Fruit fly (Drosophila melanogaster) whole organism, embryonic: ENCODE results near the gene in.

Experiments
- CG16779 ChIP-seq: fragments of 200-800 bp; sonication (Bioruptor generic); IDR thresholded peaks from 2 replicates; pipeline ENCODE4 v1.3.6; 2022; ENCODE audit warnings: missing biosample characterization, missing genetic modification characterization
- CG16815 ChIP-seq: fragments of 200-800 bp; sonication (Bioruptor generic); optimal IDR thresholded peaks from 3 replicates; lab custom pipeline; 2017; ENCODE audit warnings: missing biosample characterization, mild to moderate bottlenecking, missing genetic modification characterization
- CG17568 ChIP-seq: fragments of 200-800 bp; sonication (Bioruptor generic); optimal IDR thresholded peaks from 2 replicates; lab custom pipeline; 2018; ENCODE audit warnings: missing biosample characterization, mild to moderate bottlenecking, missing genetic modification characterization, moderate library complexity
- CG17612 ChIP-seq: fragments of 200-800 bp; sonication (Bioruptor generic); IDR thresholded peaks from 2 replicates; pipeline ENCODE4 v1.3.6; 2022; ENCODE audit warnings: missing biosample characterization, missing genetic modification characterization
- CG1832 ChIP-seq: fragments of 200-800 bp; sonication (Bioruptor generic); optimal IDR thresholded peaks from 2 replicates; lab custom pipeline; 2017; ENCODE audit warnings: missing biosample characterization, mild to moderate bottlenecking, missing genetic modification characterization, inconsistent platforms
- CG31365 ChIP-seq: fragments of 200-800 bp; sonication (Bioruptor generic); optimal IDR thresholded peaks from 2 replicates; lab custom pipeline; 2018; ENCODE audit warnings: missing biosample characterization, mild to moderate bottlenecking, missing genetic modification characterization
- CG3407 ChIP-seq: fragments of 200-800 bp; sonication (Bioruptor generic); optimal IDR thresholded peaks from 2 replicates; lab custom pipeline; 2018; ENCODE audit warnings: missing biosample characterization, mild to moderate bottlenecking, missing genetic modification characterization
- CG34224 ChIP-seq: fragments of 200-800 bp; sonication (Bioruptor generic); IDR thresholded peaks from 3 replicates; pipeline ENCODE4 v1.3.6; 2022; ENCODE audit warnings: missing biosample characterization, missing genetic modification characterization; ENCODE audit not compliant: partially characterized antibody
- CG34422 ChIP-seq: fragments of 200-800 bp; sonication (Bioruptor generic); IDR thresholded peaks from 3 replicates; pipeline ENCODE4 v1.3.6; 2022; ENCODE audit warnings: missing biosample characterization, missing genetic modification characterization
- CG6175 ChIP-seq: fragments of 200-800 bp; sonication (Bioruptor generic); IDR thresholded peaks from 3 replicates; pipeline ENCODE4 v1.3.6; 2022; ENCODE audit warnings: missing biosample characterization, missing genetic modification characterization
- CG6813 ChIP-seq: fragments of 200-800 bp; sonication (Bioruptor generic); optimal IDR thresholded peaks from 2 replicates; lab custom pipeline; 2017; ENCODE audit warnings: missing biosample characterization, missing genetic modification characterization, mild to moderate bottlenecking, moderate library complexity, missing genetic modification reagents
- CG9437 ChIP-seq: fragments of 200-800 bp; sonication (Bioruptor generic); optimal IDR thresholded peaks from 2 replicates; lab custom pipeline; 2018; ENCODE audit warnings: missing biosample characterization, mild to moderate bottlenecking, missing genetic modification characterization
- D19A ChIP-seq: fragments of 200-800 bp; optimal IDR thresholded peaks from 3 replicates; lab custom pipeline; 2019; ENCODE audit warnings: missing biosample characterization, mild to moderate bottlenecking, missing genetic modification characterization, moderate library complexity
- E2f1 ChIP-seq: fragments of 200-800 bp; sonication (Bioruptor generic); IDR thresholded peaks from 2 replicates; pipeline ENCODE4 v1.3.6; 2022; ENCODE audit warnings: missing biosample characterization, missing genetic modification characterization
- HLH3B ChIP-seq: fragments of 200-800 bp; sonication (Bioruptor generic); IDR thresholded peaks from 2 replicates; pipeline ENCODE4 v1.3.6; 2022; ENCODE audit warnings: missing biosample characterization, missing genetic modification characterization
- Hmx ChIP-seq: fragments of 200-800 bp; sonication (Bioruptor generic); optimal IDR thresholded peaks from 2 replicates; lab custom pipeline; 2016; ENCODE audit warnings: missing biosample characterization, missing genetic modification characterization
- Med ChIP-seq: fragments of 200-800 bp; sonication (Bioruptor generic); peaks from one replicate; lab custom pipeline; 2016; ENCODE audit warnings: missing biosample characterization, missing genetic modification characterization, mild to moderate bottlenecking, inconsistent platforms, moderate library complexity
- Nf-YA ChIP-seq: fragments of 200-800 bp; sonication (Bioruptor generic); IDR thresholded peaks from 2 replicates; pipeline ENCODE4 v1.3.6; 2022; ENCODE audit warnings: missing biosample characterization, missing genetic modification characterization
- Opbp ChIP-seq: fragments of 200-800 bp; sonication (Bioruptor generic); IDR thresholded peaks from 3 replicates; pipeline ENCODE4 v1.3.6; 2022; ENCODE audit warnings: missing biosample characterization, missing genetic modification characterization; ENCODE audit not compliant: partially characterized antibody
- Pdp1 ChIP-seq, 2 experiments: fragments of 200-800 bp; sonication (Bioruptor generic); optimal IDR thresholded peaks; 3 replicates each; lab custom pipeline; 2016; ENCODE audit warnings: missing biosample characterization in 2 of 2, missing genetic modification characterization in 2 of 2, mild to moderate bottlenecking in 1 of 2, moderate library complexity in 1 of 2
- Sox100B ChIP-seq: fragments of 200-800 bp; sonication (Bioruptor generic); optimal IDR thresholded peaks from 3 replicates; lab custom pipeline; 2018; ENCODE audit warnings: missing biosample characterization, mild to moderate bottlenecking, missing genetic modification characterization
- Trl ChIP-seq, 3 experiments: fragments of >200 bp in 2 of 3; fragments of 200-800 bp in 1 of 3; sonication (Bioruptor generic) in 1 of 3; optimal IDR thresholded peaks; 2 replicates in 1 of 3; 3 replicates in 2 of 3; lab custom pipeline; 2016 to 2017; ENCODE audit warnings: missing biosample characterization in 1 of 3, missing genetic modification characterization in 1 of 3
- ase ChIP-seq: fragments of 200-800 bp; sonication (Bioruptor generic); IDR thresholded peaks from 3 replicates; pipeline ENCODE4 v1.3.6; 2022; ENCODE audit warnings: missing biosample characterization, missing genetic modification characterization
- cg ChIP-seq: fragments of 200-800 bp; sonication (Bioruptor generic); optimal IDR thresholded peaks from 3 replicates; lab custom pipeline; 2019; ENCODE audit warnings: missing biosample characterization, mild to moderate bottlenecking, missing genetic modification characterization, moderate library complexity
- chinmo ChIP-seq: fragments of 200-800 bp; sonication (Bioruptor generic); IDR thresholded peaks from 4 replicates; pipeline ENCODE4 v1.3.6; 2022; ENCODE audit warnings: missing biosample characterization, missing genetic modification characterization; ENCODE audit not compliant: partially characterized antibody
- chm ChIP-seq: fragments of 200-800 bp; sonication (Bioruptor generic); IDR thresholded peaks from 2 replicates; pipeline ENCODE4 v1.3.6; 2022; ENCODE audit warnings: missing biosample characterization, missing genetic modification characterization
- da ChIP-seq: fragments of 200-800 bp; sonication (Bioruptor generic); optimal IDR thresholded peaks from 2 replicates; lab custom pipeline; 2016; ENCODE audit warnings: missing biosample characterization, missing genetic modification characterization
- ems ChIP-seq: fragments of 200-800 bp; sonication (Bioruptor generic); optimal IDR thresholded peaks from 3 replicates; lab custom pipeline; 2016; ENCODE audit warnings: missing biosample characterization, missing genetic modification characterization
- eve ChIP-seq, 2 experiments: fragments of >200 bp; optimal IDR thresholded peaks; 2 replicates each; lab custom pipeline; 2017; ENCODE audit warnings: missing biosample characterization in 2 of 2, missing genetic modification characterization in 2 of 2
- fd96Cb ChIP-seq: fragments of 200-800 bp; sonication (Bioruptor generic); optimal IDR thresholded peaks from 2 replicates; lab custom pipeline; 2018; ENCODE audit warnings: missing biosample characterization, mild to moderate bottlenecking, missing genetic modification characterization, moderate library complexity
- hbn ChIP-seq: fragments of 200-800 bp; sonication (Bioruptor generic); IDR thresholded peaks from 2 replicates; pipeline ENCODE4 v1.3.6; 2022; ENCODE audit warnings: missing biosample characterization, missing genetic modification characterization; ENCODE audit not compliant: partially characterized antibody
- hkb ChIP-seq, 2 experiments: fragments of 200-800 bp in 1 of 2; fragments of >200 bp in 1 of 2; sonication (Bioruptor generic) in 1 of 2; IDR thresholded peaks in 1 of 2; optimal IDR thresholded peaks in 1 of 2; 2 replicates each; pipeline versions ENCODE4 v1.3.6 to Lab custom; 2017 to 2022; ENCODE audit warnings: missing biosample characterization in 1 of 2, missing genetic modification characterization in 1 of 2
- lilli ChIP-seq: fragments of 200-800 bp; sonication (Bioruptor generic); optimal IDR thresholded peaks from 3 replicates; lab custom pipeline; 2016; ENCODE audit warnings: missing biosample characterization, missing genetic modification characterization
- onecut ChIP-seq: fragments of 200-800 bp; sonication (Bioruptor generic); IDR thresholded peaks from 2 replicates; pipeline ENCODE4 v1.3.6; 2022; ENCODE audit warnings: missing biosample characterization, missing genetic modification characterization
- pros ChIP-seq: fragments of 200-800 bp; sonication (Bioruptor generic); optimal IDR thresholded peaks from 3 replicates; lab custom pipeline; 2019; ENCODE audit warnings: missing biosample characterization, mild to moderate bottlenecking, missing genetic modification characterization, moderate library complexity
- rib ChIP-seq: fragments of 200-800 bp; sonication (Bioruptor generic); IDR thresholded peaks from 2 replicates; pipeline ENCODE4 v1.3.6; 2022; ENCODE audit warnings: missing biosample characterization, missing genetic modification characterization
- sima ChIP-seq: fragments of 200-800 bp; sonication (Bioruptor generic); optimal IDR thresholded peaks from 2 replicates; lab custom pipeline; 2016; ENCODE audit warnings: missing biosample characterization, missing genetic modification characterization
- sna ChIP-seq: fragments of 200-800 bp; sonication (Bioruptor generic); IDR thresholded peaks from 2 replicates; pipeline ENCODE4 v1.3.6; 2022; ENCODE audit warnings: missing biosample characterization, missing genetic modification characterization; ENCODE audit not compliant: partially characterized antibody
- sr ChIP-seq: fragments of 200-800 bp; sonication (Bioruptor generic); IDR thresholded peaks from 3 replicates; pipeline ENCODE4 v1.3.6; 2022; ENCODE audit warnings: missing biosample characterization, missing genetic modification characterization
- stc ChIP-seq: fragments of 200-800 bp; sonication (Bioruptor generic); IDR thresholded peaks from 2 replicates; pipeline ENCODE4 v1.3.6; 2022; ENCODE audit warnings: missing biosample characterization, missing genetic modification characterization
- tio ChIP-seq: fragments of 200-800 bp; sonication (Bioruptor generic); optimal IDR thresholded peaks from 2 replicates; lab custom pipeline; 2017; ENCODE audit warnings: missing biosample characterization, missing genetic modification characterization, inconsistent platforms
- tna ChIP-seq: fragments of 200-800 bp; sonication (Bioruptor generic); IDR thresholded peaks from 2 replicates; pipeline ENCODE4 v1.3.6; 2022; ENCODE audit warnings: missing biosample characterization, missing genetic modification characterization; ENCODE audit not compliant: partially characterized antibody
- vnd ChIP-seq: fragments of 200-800 bp; sonication (Bioruptor generic); IDR thresholded peaks from 3 replicates; pipeline ENCODE4 v1.3.6; 2022; ENCODE audit warnings: missing biosample characterization, missing genetic modification characterization; ENCODE audit not compliant: partially characterized antibody
- z ChIP-seq: fragments of 200-800 bp; sonication (Bioruptor generic); IDR thresholded peaks from 3 replicates; pipeline ENCODE4 v1.3.6; 2022; ENCODE audit warnings: missing biosample characterization, missing genetic modification characterization

The in gene

DNA sequence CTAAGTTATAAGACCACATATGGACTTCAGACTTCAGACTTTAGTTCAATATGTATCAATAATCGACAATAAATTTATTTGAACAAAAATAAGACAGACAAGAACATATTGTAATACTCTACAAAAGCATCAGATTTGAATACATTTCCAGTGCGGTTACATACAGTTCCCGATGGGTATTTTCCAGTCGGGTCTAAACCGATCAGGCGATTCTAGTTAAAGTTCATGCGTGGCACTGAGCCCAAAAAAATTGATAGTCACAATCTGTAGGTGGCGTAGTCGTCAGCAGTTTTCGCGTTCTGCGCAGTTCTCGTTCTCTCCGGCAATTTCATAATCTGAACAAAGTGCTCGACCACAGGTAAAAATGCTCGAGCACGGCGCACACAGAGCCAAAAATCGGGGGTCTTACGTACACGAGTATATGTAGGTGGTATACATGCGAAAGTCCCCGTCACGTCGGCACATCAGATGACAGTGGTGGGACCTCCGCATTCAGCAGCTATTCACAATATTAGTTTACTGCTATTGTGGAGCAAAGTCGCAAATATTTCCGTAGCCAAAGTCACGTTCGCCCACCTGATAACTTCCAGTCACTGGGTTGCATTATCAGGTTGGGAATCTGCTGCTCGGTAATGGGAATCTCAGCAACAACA, 28.4 kb downstream of the in start (continued):
- TF ChIP-seq vnd (GFP tag; lab: Robert Waterston, UW) (peak; percentile 28; the same call in 1 of the 3 replicates), CG1832 (GFP tag; lab: Kevin White, UChicago) (no peak), CG16815 (peak; percentile 49), D19A (tag; lab: Kevin White, UChicago) (peak; percentile 63), ems (GFP tag; lab: Kevin White, UChicago) (peak; percentile 12), Pdp1 (GFP tag; optimal IDR thresholded peaks at IDR 0.05; lab: Kevin White, UChicago) (peak; percentile 51 to 75), sima (GFP tag; lab: Kevin White, UChicago) (no peak), tio (peak; percentile 24)

DNA sequence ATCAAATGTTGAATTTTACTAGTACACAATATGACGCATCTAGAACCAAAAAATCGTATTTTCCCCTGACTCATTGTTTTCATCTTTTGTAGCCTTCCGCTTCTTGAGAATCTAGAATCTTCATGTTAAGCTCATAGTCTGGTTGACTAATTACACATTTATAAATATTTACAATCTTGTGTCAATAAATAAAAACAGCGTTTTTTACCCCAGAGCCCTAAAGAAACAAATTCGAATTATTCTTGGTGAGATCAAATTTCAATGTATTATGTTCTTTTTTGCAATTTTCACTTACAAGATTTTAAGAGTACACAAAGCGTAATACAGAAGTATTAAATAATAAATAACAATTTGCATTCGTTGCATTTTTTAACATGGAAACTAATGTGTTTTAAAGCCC, 29.0 kb downstream of the in start:
- TF ChIP-seq CG16779 (GFP tag; lab: Robert Waterston, UW) (no peak), CG31365 (tag; lab: Kevin White, UChicago) (no peak), CG6813 (GFP tag; lab: Kevin White, UChicago) (peak; percentile 31), Sox100B (GFP tag; lab: Kevin White, UChicago) (no peak), da (GFP tag; lab: Kevin White, UChicago) (no peak), eve (GFP tag; optimal IDR thresholded peaks at IDR 0.05; lab: Kevin White, UChicago) (peak in 1 of 2 experiments; percentile 58), CG17568 (GFP tag; lab: Kevin White, UChicago) (peak; percentile 19), Hmx (GFP tag; lab: Kevin White, UChicago) (peak; percentile 44)

DNA sequence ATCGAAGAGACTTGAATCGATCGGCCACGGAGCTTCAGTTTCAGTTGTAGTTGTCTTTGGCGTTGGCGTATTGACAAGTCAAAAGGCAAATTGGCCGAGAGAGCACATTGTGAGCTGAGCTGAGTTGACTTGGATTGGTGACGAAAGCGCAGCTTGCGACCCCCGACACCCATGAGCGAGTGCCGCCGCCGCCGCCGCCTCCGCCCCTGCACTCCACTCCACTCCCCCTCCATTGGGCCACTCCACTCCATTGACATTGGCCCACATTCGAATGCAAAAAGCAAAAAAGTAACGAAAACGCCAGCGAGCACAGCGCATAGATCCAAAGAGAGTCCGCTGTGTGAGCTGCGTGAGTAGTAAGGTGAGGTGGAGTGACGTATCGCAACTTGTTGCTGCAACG, 30.8 kb downstream of the in start:
- TF ChIP-seq hkb (optimal IDR thresholded peaks at IDR 0.05; lab: Kevin White, UChicago), result no peak
- 0 out of 2 replicates have a peak, but pooled peaks have one; percentile 18 for TF ChIP-seq hkb (GFP tag; IDR thresholded peaks at IDR 0.05; lab: Robert Waterston, UW)
- TF ChIP-seq Opbp (GFP tag; lab: Robert Waterston, UW), result 0 out of 3 replicates have a peak, but pooled peaks have one; percentile 22
- TF ChIP-seq chm, result peak; percentile 31; the same call in 1 of the 2 replicates
- TF ChIP-seq chinmo (GFP tag; lab: Robert Waterston, UW), result peak; percentile 94; the same call in 2 of the 4 replicates
- TF ChIP-seq tna (GFP tag; lab: Robert Waterston, UW), result 0 out of 2 replicates have a peak, but pooled peaks have one; percentile 30
- peak; percentile 2 for TF ChIP-seq cg (GFP tag; lab: Kevin White, UChicago)
- peak; percentile 80 for TF ChIP-seq sr (GFP tag; lab: Robert Waterston, UW)
- TF ChIP-seq stc, result peak; percentile 15; the same call in 1 of the 2 replicates
- TF ChIP-seq Med (GFP tag; lab: Kevin White, UChicago), result peak; percentile 48
- peak; percentile 24 for TF ChIP-seq onecut (GFP tag; lab: Robert Waterston, UW)
- peak in 1 of 2 experiments; percentile 18 for TF ChIP-seq Trl (optimal IDR thresholded peaks at IDR 0.05; lab: Kevin White, UChicago)
- TF ChIP-seq Trl (GFP tag; optimal IDR thresholded peaks at IDR 0.05; lab: Kevin White, UChicago), result no peak
- TF ChIP-seq CG17612, result no peak
- TF ChIP-seq z (GFP tag; lab: Robert Waterston, UW), result peak; percentile 54; the same call in 1 of the 3 replicates
- 0 out of 2 replicates have a peak, but pooled peaks have one; percentile 6 for TF ChIP-seq HLH3B (GFP tag; lab: Robert Waterston, UW)
- TF ChIP-seq pros, result peak; percentile 17
- TF ChIP-seq ase (GFP tag; lab: Robert Waterston, UW), result 0 out of 3 replicates have a peak, but pooled peaks have one; percentile 4
- TF ChIP-seq hbn (GFP tag; lab: Robert Waterston, UW), result 0 out of 2 replicates have a peak, but pooled peaks have one; percentile 29
- no peak for TF ChIP-seq CG3407
- no peak for TF ChIP-seq CG9437 (GFP tag; lab: Kevin White, UChicago)
- TF ChIP-seq CG34422, result 0 out of 3 replicates have a peak, but pooled peaks have one; percentile 26
- TF ChIP-seq E2f1 (GFP tag; lab: Robert Waterston, UW), result peak; percentile 20; the same call in 1 of the 2 replicates
- no peak for TF ChIP-seq lilli (GFP tag; lab: Kevin White, UChicago)
- 0 out of 2 replicates have a peak, but pooled peaks have one; percentile 37 for TF ChIP-seq sna (GFP tag; lab: Robert Waterston, UW)
- TF ChIP-seq CG6175 (GFP tag; lab: Robert Waterston, UW), result peak; percentile 64; the same call in 1 of the 3 replicates
- TF ChIP-seq fd96Cb (tag; lab: Kevin White, UChicago), result no peak
- TF ChIP-seq CG34224 (GFP tag; lab: Robert Waterston, UW), result 0 out of 3 replicates have a peak, but pooled peaks have one; percentile 30
- peak; percentile 58; the same call in 1 of the 2 replicates for TF ChIP-seq rib (GFP tag; lab: Robert Waterston, UW)
- peak; percentile 21; the same call in 1 of the 2 replicates for TF ChIP-seq Nf-YA
